Fruit fly (Drosophila melanogaster) whole organism, embryonic: ENCODE results near the gene CG10581.

ENCODE experiments used
- Abd-B ChIP-seq: fragments of 200-800 bp; sonication (Bioruptor generic); optimal IDR thresholded peaks from 2 replicates; lab custom pipeline; 2018; ENCODE audit warnings: missing biosample characterization, mild to moderate bottlenecking, missing genetic modification characterization, moderate library complexity
- CG10147 ChIP-seq: fragments of 200-800 bp; sonication (Bioruptor generic); optimal IDR thresholded peaks from 2 replicates; lab custom pipeline; 2019; ENCODE audit warnings: missing biosample characterization, mild to moderate bottlenecking, missing genetic modification characterization, moderate library complexity
- CG10462 ChIP-seq: fragments of 200-800 bp; sonication (Bioruptor generic); optimal IDR thresholded peaks from 2 replicates; lab custom pipeline; 2016; ENCODE audit warnings: missing biosample characterization, missing genetic modification characterization
- CG11695 ChIP-seq: fragments of 200-800 bp; sonication (Bioruptor generic); IDR thresholded peaks from 3 replicates; pipeline ENCODE4 v1.3.6; 2022; ENCODE audit warnings: missing biosample characterization, missing genetic modification characterization
- CG13123 ChIP-seq: fragments of 200-800 bp; sonication (Bioruptor generic); optimal IDR thresholded peaks from 2 replicates; lab custom pipeline; 2016; ENCODE audit warnings: missing biosample characterization, missing genetic modification characterization
- CG13424 ChIP-seq: fragments of 200-800 bp; sonication (Bioruptor generic); optimal IDR thresholded peaks from 2 replicates; lab custom pipeline; 2019; ENCODE audit warnings: missing biosample characterization, mild to moderate bottlenecking, missing genetic modification characterization, moderate library complexity
- CG14050 ChIP-seq: fragments of 200-800 bp; sonication (Bioruptor generic); IDR thresholded peaks from 3 replicates; pipeline ENCODE4 v1.3.6; 2022; ENCODE audit warnings: missing biosample characterization, missing genetic modification characterization
- CG15011 ChIP-seq: fragments of 200-800 bp; sonication (Bioruptor generic); optimal IDR thresholded peaks from 3 replicates; lab custom pipeline; 2018; ENCODE audit warnings: missing biosample characterization, mild to moderate bottlenecking, missing genetic modification characterization
- CG17829 ChIP-seq: fragments of 200-800 bp; optimal IDR thresholded peaks from 2 replicates; lab custom pipeline; 2019; ENCODE audit warnings: missing biosample characterization, mild to moderate bottlenecking, missing genetic modification characterization, moderate library complexity
- CG1832 ChIP-seq: fragments of 200-800 bp; sonication (Bioruptor generic); optimal IDR thresholded peaks from 2 replicates; lab custom pipeline; 2017; ENCODE audit warnings: missing biosample characterization, mild to moderate bottlenecking, missing genetic modification characterization, inconsistent platforms
- CG30431 ChIP-seq: fragments of 200-800 bp; sonication (Bioruptor generic); optimal IDR thresholded peaks from 2 replicates; lab custom pipeline; 2017; ENCODE audit warnings: missing biosample characterization, missing genetic modification characterization
- CG3847 ChIP-seq: fragments of 200-800 bp; sonication (Bioruptor generic); IDR thresholded peaks from 2 replicates; pipeline ENCODE4 v1.3.6; 2022; ENCODE audit warnings: missing biosample characterization, missing genetic modification characterization
- CG8089 ChIP-seq: fragments of 200-800 bp; sonication (Bioruptor generic); optimal IDR thresholded peaks from 3 replicates; lab custom pipeline; 2016; ENCODE audit warnings: missing biosample characterization, missing genetic modification characterization
- CG8388 ChIP-seq: fragments of 200-800 bp; sonication (Bioruptor generic); optimal IDR thresholded peaks from 2 replicates; lab custom pipeline; 2019; ENCODE audit warnings: missing biosample characterization, mild to moderate bottlenecking, missing genetic modification characterization, moderate library complexity
- CG9797 ChIP-seq: fragments of 200-800 bp; sonication (Bioruptor generic); optimal IDR thresholded peaks from 3 replicates; lab custom pipeline; 2018; ENCODE audit warnings: missing biosample characterization, mild to moderate bottlenecking, missing genetic modification characterization
- D19B ChIP-seq: fragments of 200-800 bp; sonication (Bioruptor generic); optimal IDR thresholded peaks from 2 replicates; lab custom pipeline; 2017; ENCODE audit warnings: missing biosample characterization, mild to moderate bottlenecking, missing genetic modification characterization
- Gug ChIP-seq: fragments of 200-800 bp; sonication (Bioruptor generic); IDR thresholded peaks from 4 replicates; pipeline ENCODE4 v1.3.6; 2022; ENCODE audit warnings: missing biosample characterization, missing genetic modification characterization
- Hmx ChIP-seq: fragments of 200-800 bp; sonication (Bioruptor generic); optimal IDR thresholded peaks from 2 replicates; lab custom pipeline; 2016; ENCODE audit warnings: missing biosample characterization, missing genetic modification characterization
- Jarid2 ChIP-seq: fragments of 200-800 bp; sonication (Bioruptor generic); optimal IDR thresholded peaks from 3 replicates; lab custom pipeline; 2017; ENCODE audit warnings: mild to moderate bottlenecking, missing biosample characterization, missing genetic modification reagents, missing genetic modification characterization
- Med ChIP-seq: fragments of 200-800 bp; sonication (Bioruptor generic); peaks from one replicate; lab custom pipeline; 2016; ENCODE audit warnings: missing biosample characterization, missing genetic modification characterization, mild to moderate bottlenecking, inconsistent platforms, moderate library complexity
- Mrtf ChIP-seq: fragments of 200-800 bp; sonication (Bioruptor generic); IDR thresholded peaks from 3 replicates; pipeline ENCODE4 v1.3.6; 2022; ENCODE audit warnings: missing biosample characterization, missing genetic modification characterization
- Neu2 ChIP-seq: fragments of 200-800 bp; sonication (Bioruptor generic); optimal IDR thresholded peaks from 3 replicates; lab custom pipeline; 2016; ENCODE audit warnings: missing biosample characterization, missing genetic modification characterization, borderline replicate concordance
- Oaz ChIP-seq: fragments of 200-800 bp; sonication (Bioruptor generic); IDR thresholded peaks from 2 replicates; pipeline ENCODE4 v1.3.6; 2022; ENCODE audit warnings: missing biosample characterization, missing genetic modification characterization
- Sry-δ ChIP-seq: fragments of 200-800 bp; sonication (Bioruptor generic); optimal IDR thresholded peaks from 2 replicates; lab custom pipeline; 2016; ENCODE audit warnings: missing biosample characterization, missing genetic modification characterization
- ato ChIP-seq: fragments of 200-800 bp; sonication (Bioruptor generic); IDR thresholded peaks from 2 replicates; pipeline ENCODE4 v1.3.6; 2022; ENCODE audit warnings: missing biosample characterization, missing genetic modification characterization; ENCODE audit not compliant: partially characterized antibody
- bab2 ChIP-seq: fragments of 200-800 bp; sonication (Bioruptor generic); optimal IDR thresholded peaks from 2 replicates; lab custom pipeline; 2016; ENCODE audit warnings: missing biosample characterization, missing genetic modification characterization
- cg ChIP-seq: fragments of 200-800 bp; sonication (Bioruptor generic); optimal IDR thresholded peaks from 3 replicates; lab custom pipeline; 2019; ENCODE audit warnings: missing biosample characterization, mild to moderate bottlenecking, missing genetic modification characterization, moderate library complexity
- chinmo ChIP-seq: fragments of 200-800 bp; sonication (Bioruptor generic); IDR thresholded peaks from 4 replicates; pipeline ENCODE4 v1.3.6; 2022; ENCODE audit warnings: missing biosample characterization, missing genetic modification characterization; ENCODE audit not compliant: partially characterized antibody
- ci ChIP-seq: fragments of 200-800 bp; sonication (Bioruptor generic); IDR thresholded peaks from 3 replicates; pipeline ENCODE4 v1.3.6; 2022; ENCODE audit warnings: missing biosample characterization, missing genetic modification characterization
- crol ChIP-seq: fragments of 200-800 bp; sonication (Bioruptor generic); IDR thresholded peaks from 2 replicates; pipeline ENCODE4 v1.3.6; 2022; ENCODE audit warnings: missing biosample characterization, missing genetic modification characterization
- fd102C ChIP-seq: fragments of 200-800 bp; sonication (Bioruptor generic); optimal IDR thresholded peaks from 2 replicates; lab custom pipeline; 2018; ENCODE audit warnings: missing biosample characterization, mild to moderate bottlenecking, missing genetic modification characterization, moderate library complexity
- org-1 ChIP-seq: fragments of 200-800 bp; sonication (Bioruptor generic); optimal IDR thresholded peaks from 2 replicates; lab custom pipeline; 2017; ENCODE audit warnings: missing biosample characterization, missing genetic modification characterization
- pros ChIP-seq: fragments of 200-800 bp; sonication (Bioruptor generic); optimal IDR thresholded peaks from 3 replicates; lab custom pipeline; 2019; ENCODE audit warnings: missing biosample characterization, mild to moderate bottlenecking, missing genetic modification characterization, moderate library complexity
- rib ChIP-seq: fragments of 200-800 bp; sonication (Bioruptor generic); IDR thresholded peaks from 2 replicates; pipeline ENCODE4 v1.3.6; 2022; ENCODE audit warnings: missing biosample characterization, missing genetic modification characterization
- row ChIP-seq: fragments of 200-800 bp; sonication (Bioruptor generic); IDR thresholded peaks from 3 replicates; pipeline ENCODE4 v1.3.6; 2022; ENCODE audit warnings: missing biosample characterization, missing genetic modification characterization
- sd ChIP-seq: fragments of 200-800 bp; sonication (Bioruptor generic); optimal IDR thresholded peaks from 3 replicates; lab custom pipeline; 2018; ENCODE audit warnings: missing biosample characterization, mild to moderate bottlenecking, missing genetic modification characterization, moderate library complexity
- sens ChIP-seq: fragments of 200-800 bp; sonication (Bioruptor generic); peaks from one replicate; lab custom pipeline; 2016; ENCODE audit warnings: missing biosample characterization, missing genetic modification characterization
- slbo ChIP-seq: fragments of 200-800 bp; sonication (Bioruptor generic); IDR thresholded peaks from 2 replicates; pipeline ENCODE4 v1.3.6; 2022; ENCODE audit warnings: missing biosample characterization, missing genetic modification characterization
- tap ChIP-seq: fragments of 200-800 bp; optimal IDR thresholded peaks from 3 replicates; lab custom pipeline; 2019; ENCODE audit warnings: missing biosample characterization, mild to moderate bottlenecking, missing genetic modification characterization, moderate library complexity
- vvl ChIP-seq: fragments of 200-800 bp; sonication (Bioruptor generic); IDR thresholded peaks from 2 replicates; pipeline ENCODE4 v1.3.6; 2022; ENCODE audit warnings: missing biosample characterization, missing genetic modification characterization
- wdn ChIP-seq: fragments of 200-800 bp; sonication (Bioruptor generic); IDR thresholded peaks from 2 replicates; pipeline ENCODE4 v1.3.6; 2022; ENCODE audit warnings: missing biosample characterization, missing genetic modification characterization
- z ChIP-seq: fragments of 200-800 bp; sonication (Bioruptor generic); IDR thresholded peaks from 3 replicates; pipeline ENCODE4 v1.3.6; 2022; ENCODE audit warnings: missing biosample characterization, missing genetic modification characterization
- zfh1 ChIP-seq: fragments of 200-800 bp; sonication (Bioruptor generic); IDR thresholded peaks from 3 replicates; pipeline ENCODE4 v1.3.6; 2022; ENCODE audit warnings: missing biosample characterization, missing genetic modification characterization
- zfh2 ChIP-seq: fragments of 200-800 bp; sonication (Bioruptor generic); optimal IDR thresholded peaks from 2 replicates; lab custom pipeline; 2016; ENCODE audit warnings: missing biosample characterization, missing genetic modification characterization

Gene CG10581

DNA sequence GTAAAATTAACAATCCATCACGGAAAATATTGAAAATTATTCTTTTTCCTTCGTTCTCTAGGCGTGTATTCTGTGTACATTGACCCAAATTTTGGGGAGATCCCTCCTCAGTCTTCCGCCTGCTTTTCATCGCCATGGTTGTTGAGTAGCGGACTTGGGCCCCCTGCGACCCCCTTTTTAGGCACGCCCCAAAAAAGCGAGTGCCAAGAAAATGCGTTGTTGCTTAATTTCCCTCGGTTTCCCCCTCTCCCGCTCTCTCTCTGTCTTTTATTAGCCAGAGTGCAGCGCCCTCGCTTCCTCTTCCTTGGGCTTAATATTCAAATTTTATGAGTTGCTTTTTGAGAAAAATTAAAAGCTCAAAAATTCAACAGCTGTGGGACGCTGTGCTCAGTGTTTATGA, 6.8 kb upstream of the CG10581 start (continued):
- peak; percentile 51 for TF ChIP-seq Med (GFP tag; lab: Kevin White, UChicago)
- TF ChIP-seq bab2 (GFP tag; lab: Kevin White, UChicago): no peak
- peak; percentile 94 for TF ChIP-seq crol
- TF ChIP-seq sd (tag; lab: Kevin White, UChicago): peak; percentile 37
- no peak for TF ChIP-seq CG8089
- TF ChIP-seq ato (GFP tag; lab: Robert Waterston, UW): no peak
- TF ChIP-seq CG17829 (tag; lab: Kevin White, UChicago): no peak
- no peak for TF ChIP-seq D19B
- peak; percentile 40 for TF ChIP-seq vvl (GFP tag; lab: Robert Waterston, UW)
- 0 out of 3 replicates have a peak, but pooled peaks have one; percentile 12 for TF ChIP-seq row (GFP tag; lab: Robert Waterston, UW)
- TF ChIP-seq CG30431 (GFP tag; lab: Kevin White, UChicago): no peak
- no peak for TF ChIP-seq Mrtf (GFP tag; lab: Robert Waterston, UW)
- no peak for TF ChIP-seq wdn (GFP tag; lab: Robert Waterston, UW)
- TF ChIP-seq Jarid2 (GFP tag; lab: Kevin White, UChicago): no peak
- no peak for TF ChIP-seq CG1832
- peak; percentile 29 for TF ChIP-seq sens
- TF ChIP-seq CG10462 (GFP tag; lab: Kevin White, UChicago): no peak
- 0 out of 3 replicates have a peak, but pooled peaks have one; percentile 13 for TF ChIP-seq z (GFP tag; lab: Robert Waterston, UW)
- no peak for TF ChIP-seq pros
- peak; percentile 51 for TF ChIP-seq slbo
- TF ChIP-seq Gug (GFP tag; lab: Robert Waterston, UW): no peak
- 0 out of 3 replicates have a peak, but pooled peaks have one; percentile 7 for TF ChIP-seq ci (GFP tag; lab: Robert Waterston, UW)
- TF ChIP-seq chinmo (GFP tag; lab: Robert Waterston, UW): peak; percentile 51; the same call in 1 of the 4 replicates
- no peak for TF ChIP-seq Sry-δ (GFP tag; lab: Kevin White, UChicago)
- TF ChIP-seq cg (GFP tag; lab: Kevin White, UChicago): no peak
- TF ChIP-seq CG11695 (GFP tag; lab: Robert Waterston, UW): no peak
- TF ChIP-seq tap (tag; lab: Kevin White, UChicago): no peak
- TF ChIP-seq CG3847 (GFP tag; lab: Robert Waterston, UW): no peak
- no peak for TF ChIP-seq CG13123
- peak; percentile 19 for TF ChIP-seq Abd-B
- no peak for TF ChIP-seq CG14050 (GFP tag; lab: Robert Waterston, UW)
- TF ChIP-seq zfh2 (GFP tag; lab: Kevin White, UChicago): no peak
- no peak for TF ChIP-seq Neu2 (GFP tag; lab: Kevin White, UChicago)
- TF ChIP-seq CG13424 (tag; lab: Kevin White, UChicago): no peak
- no peak for TF ChIP-seq Hmx (GFP tag; lab: Kevin White, UChicago)
- TF ChIP-seq fd102C (GFP tag; lab: Kevin White, UChicago): no peak
- no peak for TF ChIP-seq org-1 (GFP tag; lab: Kevin White, UChicago)
- no peak for TF ChIP-seq CG10147 (GFP tag; lab: Kevin White, UChicago)
- TF ChIP-seq rib (GFP tag; lab: Robert Waterston, UW): peak; percentile 25; the same call in 1 of the 2 replicates
- TF ChIP-seq zfh1 (GFP tag; lab: Robert Waterston, UW): no peak
- TF ChIP-seq CG8388: no peak
- TF ChIP-seq CG15011 (GFP tag; lab: Kevin White, UChicago): no peak
- no peak for TF ChIP-seq CG9797
- no peak for TF ChIP-seq Oaz (GFP tag; lab: Robert Waterston, UW)
